Worm (Caenorhabditis elegans) whole organism, late embryonic: ENCODE results near the gene F13E9.12.

Experiments
- T23F11.4 ChIP-seq: fragments of 200-800 bp; sonication (Bioruptor generic); optimal IDR thresholded peaks from 2 replicates; lab custom pipeline; 2018; ENCODE audit warnings: mild to moderate bottlenecking, missing genetic modification characterization, missing compliant biosample characterization
- ama-1 ChIP-seq: fragments of 150-350 bp; optimal IDR thresholded peaks from 2 replicates; lab custom pipeline; 2014
- che-1 ChIP-seq: sonication (generic microtip); optimal IDR thresholded peaks from 2 replicates; lab custom pipeline; 2016; ENCODE audit warnings: mild to moderate bottlenecking, missing genetic modification characterization, missing compliant biosample characterization
- hlh-30 ChIP-seq: sonication (generic microtip); optimal IDR thresholded peaks from 2 replicates; lab custom pipeline; 2017; ENCODE audit warnings: antibody characterized with exemption, missing genetic modification characterization, missing compliant biosample characterization; ENCODE audit not compliant: insufficient read depth
- mec-3 ChIP-seq: sonication (generic microtip); optimal IDR thresholded peaks from 2 replicates; lab custom pipeline; 2016; ENCODE audit warnings: borderline replicate concordance, missing genetic modification characterization, missing compliant biosample characterization
- odd-2 ChIP-seq: sonication (generic microtip); optimal IDR thresholded peaks from 2 replicates; lab custom pipeline; 2017; ENCODE audit warnings: antibody characterized with exemption, mild to moderate bottlenecking, missing genetic modification characterization, missing compliant biosample characterization
- pros-1 ChIP-seq: fragments of 150-350 bp; optimal IDR thresholded peaks from 2 replicates; lab custom pipeline; 2014; ENCODE audit warnings: missing biosample characterization, missing genetic modification reagents, missing genetic modification characterization
- sox-2 ChIP-seq: fragments of 200-800 bp; sonication (Bioruptor generic); IDR thresholded peaks from 2 replicates; pipeline ENCODE4 v1.3.6; 2022; ENCODE audit warnings: missing genetic modification reagents, missing genetic modification characterization, missing compliant biosample characterization
- ztf-16 ChIP-seq: sonication (generic microtip); optimal IDR thresholded peaks from 2 replicates; lab custom pipeline; 2017; ENCODE audit warnings: missing genetic modification characterization, missing compliant biosample characterization

- TF ChIP-seq ztf-16 (tag; lab: Kevin White, UChicago) = no peak
- no peak for TF ChIP-seq hlh-30 (tag; lab: Kevin White, UChicago)
- no peak for TF ChIP-seq pros-1
- no peak for TF ChIP-seq mec-3 (tag; lab: Kevin White, UChicago)
- TF ChIP-seq odd-2 (tag; lab: Kevin White, UChicago) = no peak
- TF ChIP-seq che-1 (tag; lab: Kevin White, UChicago) = no peak
- no peak for TF ChIP-seq ama-1 (lab: Kevin White, UChicago)
- TF ChIP-seq sox-2 (GFP tag; lab: Robert Waterston, UW) = no peak
- TF ChIP-seq T23F11.4 (GFP tag; lab: Kevin White, UChicago) = no peak
Measured at ce11 chrIV:10855946-10856345, 18.5 kb downstream of the F13E9.12 start.
